Fruit fly (Drosophila melanogaster) whole organism, wandering third instar larva: Measurements from ENCODE around the gene Ufd1.

Experiments used
- Jra ChIP-seq: sonication (Bioruptor generic); optimal IDR thresholded peaks from 2 replicates; lab custom pipeline; 2016; ENCODE audit warnings: missing biosample characterization, missing genetic modification characterization
- Myc ChIP-seq: fragments of >200 bp; optimal IDR thresholded peaks from 2 replicates; lab custom pipeline; 2017
- Rel ChIP-seq, 2 experiments: fragments of 200-800 bp; sonication (Bioruptor generic) in 1 of 2; optimal IDR thresholded peaks; 2 replicates in 1 of 2; 3 replicates in 1 of 2; lab custom pipeline; 2016 to 2019; ENCODE audit warnings: mild to moderate bottlenecking in 2 of 2, missing biosample characterization in 2 of 2, missing genetic modification characterization in 2 of 2, moderate library complexity in 1 of 2
- Vsx2 ChIP-seq: fragments of 200-300, 225-300 bp; sonication (Bioruptor generic); optimal IDR thresholded peaks from 2 replicates; lab custom pipeline; 2018; ENCODE audit warnings: missing biosample characterization, missing genetic modification characterization; ENCODE audit not compliant: partially characterized antibody
- dsf ChIP-seq: sonication (Bioruptor generic); optimal IDR thresholded peaks from 2 replicates; lab custom pipeline; 2016; ENCODE audit warnings: missing biosample characterization, missing genetic modification characterization, borderline replicate concordance
- fru ChIP-seq: fragments of 200-800 bp; sonication (Bioruptor generic); optimal IDR thresholded peaks from 3 replicates; lab custom pipeline; 2016; ENCODE audit warnings: missing biosample characterization, mild to moderate bottlenecking, missing genetic modification characterization
- h ChIP-seq: fragments of 200-800 bp; sonication (Bioruptor generic); optimal IDR thresholded peaks from 3 replicates; lab custom pipeline; 2016; ENCODE audit warnings: missing biosample characterization, mild to moderate bottlenecking, missing genetic modification characterization
- lola ChIP-seq: fragments of >200 bp; optimal IDR thresholded peaks from 2 replicates; lab custom pipeline; 2017; ENCODE audit warnings: missing biosample characterization, missing genetic modification characterization
- psq ChIP-seq: fragments of 200-800 bp; sonication (Bioruptor generic); optimal IDR thresholded peaks from 3 replicates; lab custom pipeline; 2017; ENCODE audit warnings: missing biosample characterization, mild to moderate bottlenecking, missing genetic modification characterization, moderate library complexity
- rgr ChIP-seq: fragments of 200-800 bp; sonication (Bioruptor generic); optimal IDR thresholded peaks from 3 replicates; lab custom pipeline; 2016; ENCODE audit warnings: missing biosample characterization, mild to moderate bottlenecking, missing genetic modification characterization

- TF ChIP-seq dsf (GFP tag; lab: Kevin White, UChicago) (no peak), h (GFP tag; lab: Kevin White, UChicago) (no peak), rgr (GFP tag; lab: Kevin White, UChicago) (no peak), Vsx2 (GFP tag; lab: Kevin White, UChicago) (no peak), lola (no peak), Jra (GFP tag; lab: Kevin White, UChicago) (no peak), psq (GFP tag; lab: Kevin White, UChicago) (no peak), Rel (GFP tag; optimal IDR thresholded peaks at IDR 0.05; lab: Kevin White, UChicago) (no peak), Rel (tag; optimal IDR thresholded peaks at IDR 0.05; lab: Kevin White, UChicago) (no peak), fru (GFP tag; lab: Kevin White, UChicago) (no peak), Myc (no peak)
Measured at dm6 chr3L:11147675-11148074, 24.7 kb upstream of the Ufd1 start.
